Worm (Caenorhabditis elegans): ENCODE data around the gene fbxb-103.

- TF ChIP-seq unc-39 (tag; optimal IDR thresholded peaks at IDR 0.05): no peak
- no peak for TF ChIP-seq nhr-12 (tag; optimal IDR thresholded peaks at IDR 0.05)
- no peak for TF ChIP-seq blmp-1 (tag; optimal IDR thresholded peaks at IDR 0.05)
- no peak for TF ChIP-seq nhr-76 (tag; optimal IDR thresholded peaks at IDR 0.05)
Measured at ce11 chrII:3917985-3918633, 11.2 kb downstream of the fbxb-103 start.
